Worm (Caenorhabditis elegans): Measurements from ENCODE around the gene soc-1.

- TF ChIP-seq him-1 (tag; optimal IDR thresholded peaks at IDR 0.05) (no peak), W03F9.2 (tag; optimal IDR thresholded peaks at IDR 0.05) (peak; percentile 88), dao-5 (tag; optimal IDR thresholded peaks at IDR 0.05) (no peak)
Observed at ce11 chrV:4615802-4616201, 26.9 kb upstream of the soc-1 start, which contains the start of the genes Y61A9LA.10 and F54D11.4.

Data from whole organism, L4/young adult.